Worm (Caenorhabditis elegans) whole organism, mixed stage, embryonic: ENCODE results near the gene far-5.

Source experiments
- M03D4.4 ChIP-seq: sonication (generic microtip); optimal IDR thresholded peaks from 2 replicates; lab custom pipeline; 2017; ENCODE audit warnings: mild to moderate bottlenecking, missing genetic modification characterization, missing compliant biosample characterization
- hlh-1 ChIP-seq: fragments of 150-350 bp; optimal IDR thresholded peaks from 2 replicates; lab custom pipeline; 2014; ENCODE audit warnings: missing biosample characterization, missing genetic modification reagents, missing genetic modification characterization
- lin-13 ChIP-seq: fragments of 150-350 bp; optimal IDR thresholded peaks from 2 replicates; lab custom pipeline; 2014; ENCODE audit warnings: missing biosample characterization, missing genetic modification characterization
- nhr-28 ChIP-seq: fragments of 150-350 bp; optimal IDR thresholded peaks from 2 replicates; lab custom pipeline; 2014; ENCODE audit warnings: missing biosample characterization, missing genetic modification characterization
- sptf-1 ChIP-seq: sonication (generic microtip); optimal IDR thresholded peaks from 2 replicates; lab custom pipeline; 2017; ENCODE audit warnings: mild to moderate bottlenecking, missing genetic modification characterization, moderate library complexity, missing compliant biosample characterization
- unc-39 ChIP-seq: fragments of 150-350 bp; optimal IDR thresholded peaks from 2 replicates; lab custom pipeline; 2014; ENCODE audit warnings: missing biosample characterization, missing genetic modification characterization
- ztf-11 ChIP-seq: fragments of 150-350 bp; optimal IDR thresholded peaks from 2 replicates; lab custom pipeline; 2014; ENCODE audit warnings: missing biosample characterization, missing genetic modification characterization

- TF ChIP-seq nhr-28, result no peak
- no peak for TF ChIP-seq hlh-1 (tag; lab: Kevin White, UChicago)
- TF ChIP-seq unc-39 (tag; lab: Kevin White, UChicago), result no peak
- no peak for TF ChIP-seq M03D4.4
- TF ChIP-seq lin-13 (tag; lab: Kevin White, UChicago), result no peak
- no peak for TF ChIP-seq sptf-1 (tag; lab: Kevin White, UChicago)
- TF ChIP-seq ztf-11 (tag; lab: Kevin White, UChicago), result no peak
Measured at ce11 chrV:12987061-12987460, 8.3 kb upstream of the far-5 start, which contains the start of gene shw-3.
